Worm (Caenorhabditis elegans): Measurements from ENCODE around the gene C34C12.7.

DNA sequence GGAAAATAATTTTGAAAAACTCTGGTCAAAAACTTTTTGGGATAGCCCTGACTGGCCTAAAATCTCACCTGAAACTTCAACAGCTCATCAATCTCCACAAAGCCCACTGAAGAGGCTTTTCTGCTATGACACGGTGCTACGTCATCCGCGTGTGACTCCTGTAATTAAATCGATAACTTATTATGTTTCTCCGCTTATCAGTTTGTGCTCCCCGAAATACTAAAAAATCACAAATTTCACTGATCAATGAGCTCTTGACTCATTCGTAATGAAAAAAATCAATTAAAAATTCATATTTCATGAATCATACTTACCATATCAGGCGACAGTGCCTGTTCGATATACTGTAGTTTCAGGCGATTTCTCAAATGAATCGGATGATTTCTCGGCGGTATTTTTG is 13.1 kb downstream of the C34C12.7 start:
- TF ChIP-seq pha-4 (GFP tag; IDR thresholded peaks at IDR 0.05) (no peak), pha-4 (tag; optimal IDR thresholded peaks at IDR 0.05) (no peak), F49E8.2 (tag; optimal IDR thresholded peaks at IDR 0.05; ENCODE audit: borderline replicate concordance) (no peak), unc-39 (tag; optimal IDR thresholded peaks at IDR 0.05) (no peak)
